Fruit fly (Drosophila melanogaster) whole organism, embryonic: ENCODE results near the gene Tim17b1.

Experiments used
- Abd-B ChIP-seq: fragments of 200-800 bp; sonication (Bioruptor generic); optimal IDR thresholded peaks from 2 replicates; lab custom pipeline; 2018; ENCODE audit warnings: missing biosample characterization, mild to moderate bottlenecking, missing genetic modification characterization, moderate library complexity
- Ada2b ChIP-seq: fragments of 200-800 bp; sonication (Bioruptor generic); IDR thresholded peaks from 2 replicates; pipeline ENCODE4 v1.3.6; 2022; ENCODE audit warnings: missing biosample characterization, missing genetic modification characterization
- Atf3 ChIP-seq: fragments of 200-800 bp; sonication (Bioruptor generic); optimal IDR thresholded peaks from 3 replicates; lab custom pipeline; 2016; ENCODE audit warnings: missing biosample characterization, missing genetic modification characterization
- CG10147 ChIP-seq: fragments of 200-800 bp; sonication (Bioruptor generic); optimal IDR thresholded peaks from 2 replicates; lab custom pipeline; 2019; ENCODE audit warnings: missing biosample characterization, mild to moderate bottlenecking, missing genetic modification characterization, moderate library complexity
- CG10267 ChIP-seq: fragments of 200-800 bp; sonication (Bioruptor generic); optimal IDR thresholded peaks from 2 replicates; lab custom pipeline; 2018; ENCODE audit warnings: missing biosample characterization, mild to moderate bottlenecking, missing genetic modification characterization, moderate library complexity
- CG10565 ChIP-seq: fragments of 200-800 bp; sonication (Bioruptor generic); optimal IDR thresholded peaks from 3 replicates; lab custom pipeline; 2016; ENCODE audit warnings: missing biosample characterization, mild to moderate bottlenecking, missing genetic modification characterization
- CG11093 ChIP-seq: fragments of 200-800 bp; sonication (Bioruptor generic); IDR thresholded peaks from 3 replicates; pipeline ENCODE4 v1.3.6; 2022; ENCODE audit warnings: missing biosample characterization, missing genetic modification characterization
- CG11456 ChIP-seq: fragments of 200-800 bp; sonication (Bioruptor generic); IDR thresholded peaks from 3 replicates; pipeline ENCODE4 v1.3.6; 2022; ENCODE audit warnings: missing biosample characterization, missing genetic modification characterization
- CG12104 ChIP-seq: fragments of 200-800 bp; sonication (Bioruptor generic); optimal IDR thresholded peaks from 3 replicates; lab custom pipeline; 2016; ENCODE audit warnings: missing biosample characterization, missing genetic modification characterization
- CG12659 ChIP-seq: fragments of 200-800 bp; sonication (Bioruptor generic); optimal IDR thresholded peaks from 3 replicates; lab custom pipeline; 2017; ENCODE audit warnings: mild to moderate bottlenecking, missing biosample characterization, missing genetic modification reagents, missing genetic modification characterization
- CG15479 ChIP-seq: fragments of 200-800 bp; sonication (Bioruptor generic); optimal IDR thresholded peaks from 3 replicates; lab custom pipeline; 2019; ENCODE audit warnings: missing biosample characterization, mild to moderate bottlenecking, missing genetic modification characterization, moderate library complexity
- CG15601 ChIP-seq: fragments of 200-800 bp; sonication (Bioruptor generic); optimal IDR thresholded peaks from 3 replicates; lab custom pipeline; 2019; ENCODE audit warnings: missing biosample characterization, mild to moderate bottlenecking, missing genetic modification characterization, moderate library complexity
- CG1647 ChIP-seq: fragments of 200-800 bp; sonication (Bioruptor generic); optimal IDR thresholded peaks from 3 replicates; lab custom pipeline; 2016; ENCODE audit warnings: missing biosample characterization, missing genetic modification characterization
- CG17568 ChIP-seq: fragments of 200-800 bp; sonication (Bioruptor generic); optimal IDR thresholded peaks from 2 replicates; lab custom pipeline; 2018; ENCODE audit warnings: missing biosample characterization, mild to moderate bottlenecking, missing genetic modification characterization, moderate library complexity
- CG1792 ChIP-seq: fragments of 200-800 bp; sonication (Bioruptor generic); optimal IDR thresholded peaks from 2 replicates; lab custom pipeline; 2016; ENCODE audit warnings: missing biosample characterization, missing genetic modification characterization
- CG2875 ChIP-seq: fragments of 200-800 bp; sonication (Bioruptor generic); optimal IDR thresholded peaks from 2 replicates; lab custom pipeline; 2017; ENCODE audit warnings: missing biosample characterization, mild to moderate bottlenecking, missing genetic modification characterization, missing genetic modification reagents
- CG3838 ChIP-seq: fragments of 200-800 bp; sonication (Bioruptor generic); optimal IDR thresholded peaks from 3 replicates; lab custom pipeline; 2016; ENCODE audit warnings: missing biosample characterization, missing genetic modification characterization
- CG3995 ChIP-seq: fragments of 200-800 bp; sonication (Bioruptor generic); optimal IDR thresholded peaks from 3 replicates; lab custom pipeline; 2016; ENCODE audit warnings: missing biosample characterization, missing genetic modification characterization
- CG4617 ChIP-seq: fragments of 200-800 bp; sonication (Bioruptor generic); optimal IDR thresholded peaks from 3 replicates; lab custom pipeline; 2016; ENCODE audit warnings: missing biosample characterization, missing genetic modification characterization, borderline replicate concordance
- CG4820 ChIP-seq: fragments of 200-800 bp; sonication (Bioruptor generic); optimal IDR thresholded peaks from 3 replicates; lab custom pipeline; 2016; ENCODE audit warnings: missing biosample characterization, missing genetic modification characterization
- CG6683 ChIP-seq: fragments of 200-800 bp; sonication (Bioruptor generic); optimal IDR thresholded peaks from 2 replicates; lab custom pipeline; 2017; ENCODE audit warnings: missing biosample characterization, mild to moderate bottlenecking, missing genetic modification characterization, missing genetic modification reagents
- E2f1 ChIP-seq: fragments of 200-800 bp; sonication (Bioruptor generic); IDR thresholded peaks from 2 replicates; pipeline ENCODE4 v1.3.6; 2022; ENCODE audit warnings: missing biosample characterization, missing genetic modification characterization
- Eip74EF ChIP-seq, 2 experiments: fragments of 200-800 bp in 1 of 2; fragments of >200 bp in 1 of 2; sonication (Bioruptor generic) in 1 of 2; optimal IDR thresholded peaks; 2 replicates each; lab custom pipeline; 2017 to 2019; ENCODE audit warnings: missing biosample characterization in 2 of 2, missing genetic modification characterization in 2 of 2, mild to moderate bottlenecking in 1 of 2, moderate library complexity in 1 of 2
- Ets97D ChIP-seq: fragments of 200-800 bp; sonication (Bioruptor generic); optimal IDR thresholded peaks from 3 replicates; lab custom pipeline; 2016; ENCODE audit warnings: missing biosample characterization, missing genetic modification characterization
- Fer1 ChIP-seq: fragments of 200-800 bp; sonication (Bioruptor generic); optimal IDR thresholded peaks from 2 replicates; lab custom pipeline; 2017; ENCODE audit warnings: missing biosample characterization, mild to moderate bottlenecking, missing genetic modification characterization
- Fer2 ChIP-seq: fragments of 200-800 bp; sonication (Bioruptor generic); optimal IDR thresholded peaks from 2 replicates; lab custom pipeline; 2018; ENCODE audit warnings: missing biosample characterization, mild to moderate bottlenecking, missing genetic modification characterization, moderate library complexity
- Hr51 ChIP-seq, 2 experiments: fragments of 200-800 bp; sonication (Bioruptor generic); optimal IDR thresholded peaks; 2 replicates in 1 of 2; 3 replicates in 1 of 2; lab custom pipeline; 2016 to 2018; ENCODE audit warnings: missing biosample characterization in 2 of 2, missing genetic modification characterization in 2 of 2, mild to moderate bottlenecking in 1 of 2, moderate library complexity in 1 of 2
- Hr78 ChIP-seq, 2 experiments: fragments of 200-800 bp in 1 of 2; fragments of >200 bp in 1 of 2; sonication (Bioruptor generic) in 1 of 2; optimal IDR thresholded peaks; 2 replicates each; lab custom pipeline; 2017 to 2019; ENCODE audit warnings: missing biosample characterization in 2 of 2, missing genetic modification characterization in 2 of 2, mild to moderate bottlenecking in 1 of 2, moderate library complexity in 1 of 2
- MTF-1 ChIP-seq: fragments of 200-800 bp; sonication (Bioruptor generic); optimal IDR thresholded peaks from 2 replicates; lab custom pipeline; 2018; ENCODE audit warnings: missing biosample characterization, mild to moderate bottlenecking, missing genetic modification characterization, borderline replicate concordance
- NFAT ChIP-seq: fragments of 200-800 bp; sonication (Bioruptor generic); IDR thresholded peaks from 2 replicates; pipeline ENCODE4 v1.3.6; 2022; ENCODE audit warnings: missing biosample characterization, missing genetic modification characterization
- Pdp1 ChIP-seq, 2 experiments: fragments of 200-800 bp; sonication (Bioruptor generic); optimal IDR thresholded peaks; 3 replicates each; lab custom pipeline; 2016; ENCODE audit warnings: missing biosample characterization in 2 of 2, missing genetic modification characterization in 2 of 2, mild to moderate bottlenecking in 1 of 2, moderate library complexity in 1 of 2
- Poxn ChIP-seq: fragments of 200-800 bp; sonication (Bioruptor generic); IDR thresholded peaks from 2 replicates; pipeline ENCODE4 v1.3.6; 2022; ENCODE audit warnings: missing biosample characterization, missing genetic modification characterization
- Sry-β ChIP-seq: fragments of 200-800 bp; sonication (Bioruptor generic); optimal IDR thresholded peaks from 2 replicates; lab custom pipeline; 2018; ENCODE audit warnings: missing biosample characterization, mild to moderate bottlenecking, missing genetic modification characterization, moderate library complexity
- Taf1 ChIP-seq: fragments of 200-800 bp; sonication (Bioruptor generic); IDR thresholded peaks from 2 replicates; pipeline ENCODE4 v1.3.6; 2022; ENCODE audit warnings: missing biosample characterization, missing genetic modification characterization
- chif ChIP-seq, 2 experiments: fragments of 200-800 bp; sonication (Bioruptor generic); optimal IDR thresholded peaks; 3 replicates each; lab custom pipeline; 2016; ENCODE audit warnings: missing biosample characterization in 2 of 2, missing genetic modification characterization in 2 of 2
- ewg ChIP-seq: fragments of 200-800 bp; sonication (Bioruptor generic); optimal IDR thresholded peaks from 3 replicates; lab custom pipeline; 2017; ENCODE audit warnings: mild to moderate bottlenecking, missing biosample characterization, missing genetic modification reagents, missing genetic modification characterization
- fru ChIP-seq: fragments of >200 bp; optimal IDR thresholded peaks from 2 replicates; lab custom pipeline; 2017
- hb ChIP-seq: fragments of 200-800 bp; sonication (Bioruptor generic); IDR thresholded peaks from 3 replicates; pipeline ENCODE4 v1.3.6; 2022; ENCODE audit warnings: missing biosample characterization, missing genetic modification characterization; ENCODE audit not compliant: partially characterized antibody
- jing ChIP-seq: fragments of 200-800 bp; sonication (Bioruptor generic); optimal IDR thresholded peaks from 2 replicates; lab custom pipeline; 2018; ENCODE audit warnings: missing biosample characterization, mild to moderate bottlenecking, missing genetic modification characterization
- knrl ChIP-seq: fragments of 200-800 bp; sonication (Bioruptor generic); IDR thresholded peaks from 3 replicates; pipeline ENCODE4 v1.3.6; 2022; ENCODE audit warnings: missing biosample characterization, missing genetic modification characterization; ENCODE audit not compliant: partially characterized antibody
- otp ChIP-seq: fragments of 200-800 bp; sonication (Bioruptor generic); IDR thresholded peaks from 3 replicates; pipeline ENCODE4, ENCODE4 v1.3.6; 2022; ENCODE audit warnings: missing biosample characterization, missing genetic modification characterization
- prd ChIP-seq, 3 experiments: fragments of >200 bp in 2 of 3; fragments of 200-800 bp in 1 of 3; sonication (Bioruptor generic) in 1 of 3; optimal IDR thresholded peaks in 2 of 3; IDR thresholded peaks in 1 of 3; 2 replicates in 2 of 3; 3 replicates in 1 of 3; pipeline versions ENCODE4 v1.3.6 to Lab custom; 2017 to 2022; ENCODE audit warnings: missing biosample characterization in 1 of 3, missing genetic modification characterization in 1 of 3
- psq ChIP-seq: fragments of 200-800 bp; sonication (Bioruptor generic); optimal IDR thresholded peaks from 2 replicates; lab custom pipeline; 2017; ENCODE audit warnings: missing biosample characterization, missing genetic modification characterization
- repo ChIP-seq: fragments of 200-800 bp; sonication (Bioruptor generic); optimal IDR thresholded peaks from 2 replicates; lab custom pipeline; 2016; ENCODE audit warnings: missing biosample characterization, missing genetic modification characterization
- row ChIP-seq: fragments of 200-800 bp; sonication (Bioruptor generic); IDR thresholded peaks from 3 replicates; pipeline ENCODE4 v1.3.6; 2022; ENCODE audit warnings: missing biosample characterization, missing genetic modification characterization
- sens-2 ChIP-seq: fragments of 200-800 bp; sonication (Bioruptor generic); IDR thresholded peaks from 2 replicates; pipeline ENCODE4 v1.3.6; 2022; ENCODE audit warnings: missing biosample characterization, missing genetic modification characterization
- sim ChIP-seq: fragments of 200-800 bp; sonication (Bioruptor generic); IDR thresholded peaks from 2 replicates; pipeline ENCODE4 v1.3.6; 2022; ENCODE audit warnings: missing biosample characterization, missing genetic modification characterization
- sob ChIP-seq: fragments of 200-800 bp; sonication (Bioruptor generic); IDR thresholded peaks from 2 replicates; pipeline ENCODE4 v1.3.6; 2022; ENCODE audit warnings: missing biosample characterization, missing genetic modification characterization
- tgo ChIP-seq: fragments of 200-800 bp; sonication (Bioruptor generic); IDR thresholded peaks from 3 replicates; pipeline ENCODE4 v1.3.6; 2022; ENCODE audit warnings: missing biosample characterization, missing genetic modification characterization

Tim17b1 gene

DNA sequence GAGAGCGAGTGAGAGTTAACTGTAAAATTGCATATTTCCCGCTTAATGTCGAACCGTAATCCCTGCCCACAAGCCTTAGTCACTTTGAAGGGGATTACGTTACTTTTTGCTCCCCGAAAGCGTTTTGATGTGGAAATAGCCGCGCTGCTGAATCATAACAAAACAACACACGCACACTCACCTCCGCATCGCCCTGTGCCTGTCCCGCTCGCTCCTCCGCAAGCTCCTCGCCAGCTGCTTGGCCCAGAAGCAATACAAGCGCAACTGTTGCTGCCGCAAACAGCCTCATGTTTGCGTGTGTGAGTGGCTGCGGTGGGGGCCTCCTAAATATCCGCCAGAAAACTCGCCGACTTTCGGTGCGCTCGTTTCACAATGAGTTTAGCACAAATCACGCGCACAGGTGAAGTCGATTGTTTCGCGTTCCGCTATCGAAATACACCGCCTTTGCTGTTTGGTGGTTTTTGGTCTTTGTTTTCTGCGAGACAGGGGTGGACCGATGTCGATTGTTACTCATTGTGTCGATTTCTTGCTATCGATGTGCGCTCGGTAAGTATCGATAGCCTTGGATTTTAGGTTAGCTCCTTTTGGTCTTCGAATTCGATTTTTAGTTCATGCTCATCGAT lies 48.6 kb upstream of the Tim17b1 start, which contains the start of gene CtsF (continued):
- TF ChIP-seq CG15601 (tag; lab: Kevin White, UChicago) (peak; percentile 13), CG12659 (GFP tag; lab: Kevin White, UChicago) (peak; percentile 80), CG4820 (GFP tag; lab: Kevin White, UChicago) (no peak), Atf3 (no peak), knrl (GFP tag; lab: Robert Waterston, UW) (peak; percentile 97), Pdp1 (GFP tag; optimal IDR thresholded peaks at IDR 0.05; lab: Kevin White, UChicago) (no peak), Hr51 (GFP tag; optimal IDR thresholded peaks at IDR 0.05; lab: Kevin White, UChicago) (peak; percentile 60 to 69), sens-2 (GFP tag; lab: Robert Waterston, UW) (no peak), CG10565 (GFP tag; lab: Kevin White, UChicago) (no peak), Fer1 (peak; percentile 68), CG17568 (GFP tag; lab: Kevin White, UChicago) (no peak), CG11093 (GFP tag; lab: Robert Waterston, UW) (no peak), otp (GFP tag; lab: Robert Waterston, UW) (no peak), sim (GFP tag; lab: Robert Waterston, UW) (no peak), prd (optimal IDR thresholded peaks at IDR 0.05; lab: Kevin White, UChicago) (no peak), prd (GFP tag; IDR thresholded peaks at IDR 0.05; lab: Robert Waterston, UW) (no peak), sob (GFP tag; lab: Robert Waterston, UW) (0 out of 2 replicates have a peak, but pooled peaks have one; percentile 42), CG12104 (no peak), fru (no peak), CG11456 (GFP tag; lab: Robert Waterston, UW) (no peak; the same call in 2 of the 3 replicates), Sry-β (GFP tag; lab: Kevin White, UChicago) (no peak), Poxn (GFP tag; lab: Robert Waterston, UW) (no peak), Hr78 (GFP tag; optimal IDR thresholded peaks at IDR 0.05; lab: Kevin White, UChicago) (no peak), Taf1 (GFP tag; lab: Robert Waterston, UW) (no peak), CG4617 (GFP tag; lab: Kevin White, UChicago) (peak; percentile 57), psq (GFP tag; lab: Kevin White, UChicago) (no peak), repo (GFP tag; lab: Kevin White, UChicago) (no peak), E2f1 (GFP tag; lab: Robert Waterston, UW) (no peak), Fer2 (tag; lab: Kevin White, UChicago) (no peak), MTF-1 (GFP tag; lab: Kevin White, UChicago) (no peak), Ada2b (GFP tag; lab: Robert Waterston, UW) (no peak), tgo (no peak), CG6683 (GFP tag; lab: Kevin White, UChicago) (peak; percentile 15), row (GFP tag; lab: Robert Waterston, UW) (peak; percentile 57; the same call in 1 of the 3 replicates), CG10267 (tag; lab: Kevin White, UChicago) (peak; percentile 65), hb (GFP tag; lab: Robert Waterston, UW) (peak; percentile 99), chif (GFP tag; optimal IDR thresholded peaks at IDR 0.05; lab: Kevin White, UChicago) (no peak), Ets97D (GFP tag; lab: Kevin White, UChicago) (peak; percentile 74), jing (GFP tag; lab: Kevin White, UChicago) (no peak), CG1792 (GFP tag; lab: Kevin White, UChicago) (peak; percentile 12), CG3838 (GFP tag; lab: Kevin White, UChicago) (no peak), Abd-B (GFP tag; lab: Kevin White, UChicago) (no peak), CG15479 (GFP tag; lab: Kevin White, UChicago) (peak; percentile 39), NFAT (no peak), CG3995 (no peak), ewg (GFP tag; lab: Kevin White, UChicago) (peak; percentile 4), CG2875 (GFP tag; lab: Kevin White, UChicago) (no peak), CG10147 (peak; percentile 16), CG1647 (GFP tag; lab: Kevin White, UChicago) (no peak), Eip74EF (GFP tag; optimal IDR thresholded peaks at IDR 0.05; lab: Kevin White, UChicago) (peak in 1 of 2 experiments; percentile 22)
